Worm (Caenorhabditis elegans): Measurements from ENCODE around the gene C13A2.4.

ce11 chrV:7269399-7269798, 9.8 kb upstream of the C13A2.4 start, which contains the start of gene C13A2.6:
- TF ChIP-seq W03F9.2 (tag; optimal IDR thresholded peaks at IDR 0.05) (no peak), him-1 (tag; optimal IDR thresholded peaks at IDR 0.05) (no peak), dao-5 (tag; optimal IDR thresholded peaks at IDR 0.05) (no peak)
